Fruit fly (Drosophila melanogaster): ENCODE measurements around the gene Alp5.
A peak's percentile ranks its signal among the peaks of the same experiment; 100 is the strongest.

dm6 chr3R:21017464-21018080 is 10.8 kb upstream of the Alp5 start, which contains the start of gene Rlip:
- peak; percentile 92 to 94 for TF ChIP-seq CTCF (optimal IDR thresholded peaks at IDR 0.05)
- no peak for TF ChIP-seq CG8478 (optimal IDR thresholded peaks at IDR 0.05)

Data from S2 (cell line).